Worm (Caenorhabditis elegans) whole organism, midembryonic: ENCODE data around the gene sre-49.

Experiments
- T22C8.4 ChIP-seq: fragments of 200-800 bp; sonication (Bioruptor generic); IDR thresholded peaks from 2 replicates; pipeline ENCODE4 v1.3.6; 2022; ENCODE audit warnings: missing genetic modification characterization, missing compliant biosample characterization
- cog-1 ChIP-seq: sonication (generic microtip); optimal IDR thresholded peaks from 2 replicates; lab custom pipeline; 2016; ENCODE audit warnings: missing genetic modification characterization, missing compliant biosample characterization
- flt-1 ChIP-seq: fragments of 200-800 bp; sonication (Bioruptor generic); IDR thresholded peaks from 2 replicates; pipeline ENCODE4 v1.3.6; 2022; ENCODE audit warnings: missing genetic modification characterization, missing compliant biosample characterization
- klf-2 ChIP-seq: fragments of 200-800 bp; sonication (Bioruptor generic); conservative IDR thresholded peaks from 2 replicates; pipeline ENCODE4 v1.3.6; 2022; ENCODE audit warnings: missing genetic modification reagents, missing genetic modification characterization, missing compliant biosample characterization
- med-1 ChIP-seq: sonication (generic microtip); optimal IDR thresholded peaks from 2 replicates; lab custom pipeline; 2017; ENCODE audit warnings: missing genetic modification characterization, mild to moderate bottlenecking, missing compliant biosample characterization, antibody characterized with exemption, missing genetic modification reagents; ENCODE audit not compliant: insufficient read depth
- ref-1 ChIP-seq: fragments of 200-800 bp; sonication (Bioruptor generic); conservative IDR thresholded peaks from 2 replicates; pipeline ENCODE4 v1.3.6; 2022; ENCODE audit warnings: missing genetic modification reagents, missing genetic modification characterization, missing compliant biosample characterization
- tab-1 ChIP-seq: fragments of 200-800 bp; sonication (Bioruptor generic); IDR thresholded peaks from 2 replicates; pipeline ENCODE4 v1.3.6; 2022; ENCODE audit warnings: missing genetic modification characterization, missing compliant biosample characterization
- ztf-23 ChIP-seq: fragments of 200-800 bp; sonication (Bioruptor generic); IDR thresholded peaks from 2 replicates; pipeline ENCODE4 v1.3.6; 2022; ENCODE audit warnings: missing genetic modification reagents, missing genetic modification characterization, missing compliant biosample characterization
- ztf-29 ChIP-seq: fragments of 200-800 bp; sonication (Bioruptor generic); IDR thresholded peaks from 2 replicates; pipeline ENCODE4 v1.3.6; 2022; ENCODE audit warnings: missing genetic modification reagents, missing genetic modification characterization, missing compliant biosample characterization

DNA sequence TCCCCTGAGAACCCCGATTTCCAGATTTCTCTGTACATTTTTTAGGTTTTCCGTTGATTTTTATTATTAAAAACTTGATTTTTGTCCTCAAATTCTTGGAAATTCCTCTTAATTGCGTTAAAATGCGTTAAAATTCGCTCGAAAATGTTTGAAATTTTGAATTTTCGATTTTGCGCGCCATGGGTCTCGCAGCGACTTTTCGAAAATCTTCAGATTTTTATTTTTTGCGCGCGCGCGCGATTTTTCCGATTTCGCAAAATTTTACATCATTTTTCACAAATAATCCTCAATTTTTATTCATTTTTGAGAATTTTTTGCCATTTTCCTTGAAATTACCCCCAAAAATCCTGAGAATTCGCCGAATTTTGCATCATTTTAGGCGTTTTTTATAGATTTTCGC, 34.6 kb upstream of the sre-49 start:
- TF ChIP-seq ref-1 (GFP tag; lab: Robert Waterston, UW) = no peak
- no peak for TF ChIP-seq klf-2 (GFP tag; lab: Robert Waterston, UW)
- TF ChIP-seq ztf-29 (GFP tag; lab: Robert Waterston, UW) = no peak
- TF ChIP-seq flt-1 = no peak
- TF ChIP-seq ztf-23 (GFP tag; lab: Robert Waterston, UW) = no peak
- TF ChIP-seq cog-1 = no peak
- no peak for TF ChIP-seq T22C8.4 (GFP tag; lab: Robert Waterston, UW)
- no peak for TF ChIP-seq med-1 (GFP tag; lab: Kevin White, UChicago)
- TF ChIP-seq tab-1 (GFP tag; lab: Robert Waterston, UW) = no peak
